Worm (Caenorhabditis elegans) whole organism, L2 larva: ENCODE data around the gene srw-31.
A peak's percentile ranks its signal among the peaks of the same experiment; 100 is the strongest.

Experiments
- C34F6.9 ChIP-seq: fragments of 150-350 bp; optimal IDR thresholded peaks from 2 replicates; lab custom pipeline; 2014; ENCODE audit warnings: missing biosample characterization, missing genetic modification characterization
- F13H6.1 ChIP-seq: sonication (generic microtip); optimal IDR thresholded peaks from 2 replicates; lab custom pipeline; 2016; ENCODE audit warnings: missing genetic modification characterization, missing compliant biosample characterization
- R02D3.7 ChIP-seq: fragments of 150-350 bp; optimal IDR thresholded peaks from 2 replicates; lab custom pipeline; 2014; ENCODE audit warnings: missing biosample characterization, missing genetic modification characterization
- Y55F3AM.14 ChIP-seq: fragments of 200-800 bp; sonication (Bioruptor generic); optimal IDR thresholded peaks from 2 replicates; lab custom pipeline; 2018; ENCODE audit warnings: mild to moderate bottlenecking, missing genetic modification characterization, missing compliant biosample characterization
- alr-1 ChIP-seq: fragments of 150-350 bp; optimal IDR thresholded peaks from 2 replicates; lab custom pipeline; 2014; ENCODE audit warnings: missing biosample characterization, missing genetic modification characterization
- ama-1 ChIP-seq: fragments of 150-350 bp; optimal IDR thresholded peaks from 2 replicates; lab custom pipeline; 2018; ENCODE audit warnings: inconsistent platforms
- blmp-1 ChIP-seq: sonication (generic microtip); optimal IDR thresholded peaks from 2 replicates; lab custom pipeline; 2017; ENCODE audit warnings: missing genetic modification characterization, mild to moderate bottlenecking, missing compliant biosample characterization, antibody characterized with exemption, moderate library complexity; ENCODE audit not compliant: insufficient read depth
- ceh-82 ChIP-seq: fragments of 150-350 bp; optimal IDR thresholded peaks from 2 replicates; lab custom pipeline; 2014; ENCODE audit warnings: missing biosample characterization, missing genetic modification characterization
- dmd-4 ChIP-seq: sonication (generic microtip); optimal IDR thresholded peaks from 2 replicates; lab custom pipeline; 2017; ENCODE audit warnings: missing biosample characterization, missing genetic modification characterization
- egl-27 ChIP-seq: sonication (generic microtip); optimal IDR thresholded peaks from 3 replicates; lab custom pipeline; 2017; ENCODE audit warnings: missing biosample characterization, missing genetic modification reagents, missing genetic modification characterization
- elt-3 ChIP-seq: sonication (generic microtip); optimal IDR thresholded peaks from 2 replicates; lab custom pipeline; 2017; ENCODE audit warnings: missing biosample characterization, missing genetic modification characterization
- fos-1 ChIP-seq: fragments of 150-350 bp; optimal IDR thresholded peaks from 2 replicates; lab custom pipeline; 2014; ENCODE audit warnings: missing biosample characterization, missing genetic modification characterization
- gmeb-1 ChIP-seq: fragments of 150-350 bp; optimal IDR thresholded peaks from 2 replicates; lab custom pipeline; 2014; ENCODE audit warnings: missing biosample characterization, missing genetic modification characterization
- lin-11 ChIP-seq: fragments of 150-350 bp; sonication (generic microtip); optimal IDR thresholded peaks from 2 replicates; lab custom pipeline; 2014; ENCODE audit warnings: missing biosample characterization, missing genetic modification characterization, inconsistent platforms, mixed read lengths
- lsy-2 ChIP-seq, 2 experiments: fragments of 150-350 bp in 1 of 2; sonication (generic microtip) in 1 of 2; optimal IDR thresholded peaks; 2 replicates each; lab custom pipeline; 2014 to 2017; ENCODE audit warnings: missing biosample characterization in 2 of 2, missing genetic modification characterization in 2 of 2
- mab-5 ChIP-seq: fragments of 150-350 bp; optimal IDR thresholded peaks from 2 replicates; lab custom pipeline; 2014; ENCODE audit warnings: missing biosample characterization, missing genetic modification characterization
- mdl-1 ChIP-seq, 2 experiments: fragments of 150-350 bp in 1 of 2; sonication (generic microtip) in 1 of 2; optimal IDR thresholded peaks; 2 replicates each; lab custom pipeline; 2017; ENCODE audit warnings: missing biosample characterization in 2 of 2, missing genetic modification characterization in 2 of 2
- nhr-12 ChIP-seq: fragments of 150-350 bp; optimal IDR thresholded peaks from 2 replicates; lab custom pipeline; 2014; ENCODE audit warnings: missing biosample characterization, missing genetic modification characterization
- nhr-129 ChIP-seq: fragments of 150-350 bp; optimal IDR thresholded peaks from 2 replicates; lab custom pipeline; 2014; ENCODE audit warnings: missing biosample characterization, missing genetic modification characterization
- nhr-21 ChIP-seq: fragments of 150-350 bp; optimal IDR thresholded peaks from 2 replicates; lab custom pipeline; 2014; ENCODE audit warnings: missing biosample characterization, missing genetic modification characterization
- nhr-25 ChIP-seq: fragments of 150-350 bp; sonication (generic microtip); optimal IDR thresholded peaks from 3 replicates; lab custom pipeline; 2014; ENCODE audit warnings: missing biosample characterization, missing genetic modification characterization
- nhr-77 ChIP-seq: fragments of 150-350 bp; optimal IDR thresholded peaks from 2 replicates; lab custom pipeline; 2014; ENCODE audit warnings: missing biosample characterization, missing genetic modification characterization
- peb-1 ChIP-seq: fragments of 150-350 bp; optimal IDR thresholded peaks from 2 replicates; lab custom pipeline; 2014; ENCODE audit warnings: missing biosample characterization, missing genetic modification characterization
- sem-4 ChIP-seq: fragments of 150-350 bp; optimal IDR thresholded peaks from 2 replicates; lab custom pipeline; 2014; ENCODE audit warnings: missing biosample characterization, missing genetic modification reagents, missing genetic modification characterization
- skn-1 ChIP-seq: sonication (generic microtip); optimal IDR thresholded peaks from 2 replicates; lab custom pipeline; 2017; ENCODE audit warnings: missing biosample characterization, missing genetic modification characterization
- sma-3 ChIP-seq: sonication (generic microtip); optimal IDR thresholded peaks from 2 replicates; lab custom pipeline; 2016; ENCODE audit warnings: missing genetic modification reagents, missing genetic modification characterization, missing compliant biosample characterization
- unc-55 ChIP-seq: fragments of 150-350 bp; sonication (generic microtip); optimal IDR thresholded peaks from 3 replicates; lab custom pipeline; 2014; ENCODE audit warnings: missing biosample characterization, missing genetic modification reagents, missing genetic modification characterization
- unc-62 ChIP-seq: fragments of 150-350 bp; optimal IDR thresholded peaks from 2 replicates; lab custom pipeline; 2014; ENCODE audit warnings: missing biosample characterization, missing genetic modification reagents, missing genetic modification characterization
- zag-1 ChIP-seq: fragments of 150-350 bp; optimal IDR thresholded peaks from 2 replicates; lab custom pipeline; 2014; ENCODE audit warnings: missing biosample characterization, missing genetic modification characterization
- ztf-11 ChIP-seq: sonication (generic microtip); optimal IDR thresholded peaks from 2 replicates; lab custom pipeline; 2017; ENCODE audit warnings: missing biosample characterization, missing genetic modification characterization
- ztf-4 ChIP-seq: fragments of 150-350 bp; optimal IDR thresholded peaks from 2 replicates; lab custom pipeline; 2014; ENCODE audit warnings: missing biosample characterization, missing genetic modification characterization

Gene srw-31

ce11 chrV:17540295-17540694 lies 33.9 kb downstream of the srw-31 start, which contains the start of gene srz-25:
TSS of gene srz-25 (plus strand) at chrV:17540595.
- TF ChIP-seq C34F6.9, result no peak
- TF ChIP-seq nhr-129 (tag; lab: Kevin White, UChicago), result no peak
- TF ChIP-seq sma-3 (GFP tag; lab: Kevin White, UChicago), result no peak
- TF ChIP-seq ama-1 (lab: Kevin White, UChicago), result no peak
- no peak for TF ChIP-seq Y55F3AM.14
- no peak for TF ChIP-seq unc-55 (GFP tag; lab: Kevin White, UChicago)
- no peak for TF ChIP-seq blmp-1
- TF ChIP-seq lsy-2 (tag; optimal IDR thresholded peaks at IDR 0.05; lab: Kevin White, UChicago), result no peak
- TF ChIP-seq nhr-12 (tag; lab: Kevin White, UChicago), result no peak
- TF ChIP-seq lin-11 (tag; lab: Kevin White, UChicago), result no peak
- TF ChIP-seq gmeb-1 (tag; lab: Kevin White, UChicago), result no peak
- TF ChIP-seq nhr-77, result no peak

- TF ChIP-seq ztf-4 (tag; lab: Kevin White, UChicago) (no peak), blmp-1 (no peak), nhr-12 (tag; lab: Kevin White, UChicago) (no peak), F13H6.1 (no peak)
Observed at ce11 chrV:17542304-17542703, 35.9 kb downstream of the srw-31 start.

- TF ChIP-seq unc-55 (GFP tag; lab: Kevin White, UChicago) (no peak), fos-1 (tag; lab: Kevin White, UChicago) (peak; percentile 1), nhr-12 (tag; lab: Kevin White, UChicago) (no peak)
Observed at ce11 chrV:17546931-17547330, 40.5 kb downstream of the srw-31 start.

- TF ChIP-seq unc-62 (GFP tag; lab: Kevin White, UChicago), result no peak
- TF ChIP-seq elt-3 (tag; lab: Kevin White, UChicago), result no peak
- TF ChIP-seq nhr-25 (tag; lab: Kevin White, UChicago), result no peak
- no peak for TF ChIP-seq nhr-129 (tag; lab: Kevin White, UChicago)
- no peak for TF ChIP-seq dmd-4 (tag; lab: Kevin White, UChicago)
- no peak for TF ChIP-seq sma-3 (GFP tag; lab: Kevin White, UChicago)
- TF ChIP-seq egl-27 (tag; lab: Kevin White, UChicago), result no peak
- no peak for TF ChIP-seq nhr-77
- TF ChIP-seq skn-1 (tag; lab: Kevin White, UChicago), result no peak
Observed at ce11 chrV:17548635-17549034, 42.2 kb downstream of the srw-31 start.

- TF ChIP-seq nhr-21 (tag; lab: Kevin White, UChicago), result no peak
- peak; percentile 41 for TF ChIP-seq fos-1 (tag; lab: Kevin White, UChicago)
Observed at ce11 chrV:17549362-17549761, 43.0 kb downstream of the srw-31 start, which contains the start of gene fbxa-176. TSS of gene fbxa-176 (plus strand) at chrV:17549675.

ce11 chrV:17551396-17551795 lies 45.0 kb downstream of the srw-31 start:
- no peak for TF ChIP-seq elt-3 (tag; lab: Kevin White, UChicago)
- TF ChIP-seq dmd-4 (tag; lab: Kevin White, UChicago), result no peak
- TF ChIP-seq nhr-21 (tag; lab: Kevin White, UChicago), result no peak
- no peak for TF ChIP-seq Y55F3AM.14
- no peak for TF ChIP-seq ztf-11 (tag; lab: Kevin White, UChicago)
- no peak for TF ChIP-seq mab-5 (tag; lab: Kevin White, UChicago)
- no peak for TF ChIP-seq zag-1
- TF ChIP-seq nhr-25 (tag; lab: Kevin White, UChicago), result no peak
- TF ChIP-seq skn-1 (tag; lab: Kevin White, UChicago), result no peak
- no peak for TF ChIP-seq alr-1

- TF ChIP-seq nhr-25 (tag; lab: Kevin White, UChicago) (no peak), Y55F3AM.14 (no peak), peb-1 (no peak), fos-1 (tag; lab: Kevin White, UChicago) (no peak), zag-1 (no peak), mab-5 (tag; lab: Kevin White, UChicago) (no peak), R02D3.7 (tag; lab: Kevin White, UChicago) (no peak), gmeb-1 (tag; lab: Kevin White, UChicago) (no peak), sem-4 (tag; lab: Kevin White, UChicago) (no peak), ztf-11 (tag; lab: Kevin White, UChicago) (no peak), ceh-82 (tag; lab: Kevin White, UChicago) (no peak), sma-3 (GFP tag; lab: Kevin White, UChicago) (no peak), mdl-1 (tag; optimal IDR thresholded peaks at IDR 0.05; lab: Kevin White, UChicago) (no peak)
- TF ChIP-seq, all 48 proteins: peak for 0
Observed at ce11 chrV:17552759-17553158, 46.4 kb downstream of the srw-31 start, which contains the start of gene C38D9.8. TSS of gene C38D9.8 (minus strand) at chrV:17552859.
